Fruit fly (Drosophila melanogaster): Measurements from ENCODE around the gene gammaTub23C.

The gammaTub23C gene

DNA sequence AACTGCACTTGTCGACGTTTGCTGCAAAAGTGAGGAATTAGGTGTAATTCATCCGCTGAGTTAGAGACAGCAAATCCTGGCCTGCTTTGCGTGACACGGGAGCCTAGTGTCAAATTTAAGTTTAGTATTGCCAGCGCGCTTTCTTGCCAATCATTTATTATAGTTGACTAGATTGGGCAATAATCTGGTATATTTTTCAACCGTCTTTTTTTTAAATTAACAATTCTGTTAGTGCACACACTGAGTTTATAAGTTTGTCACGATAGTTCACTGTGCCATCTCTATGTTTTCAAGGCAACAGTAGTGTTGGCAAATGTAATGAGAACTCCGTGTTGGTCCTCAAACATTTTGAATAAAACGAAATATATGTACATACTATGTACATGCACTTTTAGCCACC is 4.1 kb downstream of the gammaTub23C start, which contains the start of the genes CG9641 and CG3165 (continued):
- TF ChIP-seq Blimp-1 (GFP tag; optimal IDR thresholded peaks at IDR 0.05) (no peak), CG11762 (GFP tag; optimal IDR thresholded peaks at IDR 0.05; ENCODE audit: insufficient read depth) (peak; percentile 72)

DNA sequence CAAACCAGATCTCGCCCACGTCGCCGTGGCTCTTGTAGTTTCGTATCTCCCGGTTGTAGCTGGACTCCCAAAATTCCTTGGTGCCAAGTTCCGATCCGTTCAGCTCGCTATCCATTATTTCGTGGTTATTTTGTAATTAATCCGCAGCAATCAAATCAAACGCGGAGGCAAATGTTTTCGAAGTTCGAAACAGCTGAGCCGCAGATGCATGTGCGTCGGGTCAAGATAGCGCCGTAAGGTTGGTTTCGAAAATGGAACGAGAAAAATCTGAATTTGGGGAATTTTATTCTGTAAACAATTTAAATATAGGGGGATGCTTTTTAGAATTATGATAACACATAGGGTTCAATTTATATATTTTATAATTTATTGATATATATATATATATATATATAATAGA is 6.4 kb downstream of the gammaTub23C start, which contains the start of gene CG9643:
CG9643 (minus strand) TSS at position 198 of the 400 bp plus-strand sequence.
- no peak for TF ChIP-seq CG16779 (tag; optimal IDR thresholded peaks at IDR 0.05)
- no peak for TF ChIP-seq CG6276 (GFP tag; optimal IDR thresholded peaks at IDR 0.05)
- no peak for TF ChIP-seq Ets21C (GFP tag; optimal IDR thresholded peaks at IDR 0.05)
- no peak for TF ChIP-seq CG3919 (GFP tag; optimal IDR thresholded peaks at IDR 0.05)

DNA sequence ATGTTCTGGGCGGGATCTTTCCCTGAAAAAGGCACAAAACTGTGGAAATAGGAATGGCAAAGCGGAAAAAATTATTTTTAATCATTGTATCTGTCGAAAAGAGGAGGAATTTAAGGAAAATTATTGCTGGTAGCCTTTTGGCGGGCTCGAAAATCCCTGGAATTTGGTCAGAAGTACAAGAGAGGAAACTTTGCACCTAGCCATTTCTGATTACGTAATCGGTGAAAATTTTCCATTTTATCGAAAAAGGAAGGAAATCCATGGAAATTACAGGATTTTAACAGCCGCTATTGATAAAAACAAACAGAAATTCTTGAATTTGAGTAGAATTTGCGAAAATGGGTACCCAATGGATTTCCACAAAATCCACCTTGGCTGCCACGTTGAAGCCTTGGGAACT is 14.1 kb downstream of the gammaTub23C start:
- TF ChIP-seq Sox15 (GFP tag; optimal IDR thresholded peaks at IDR 0.05) (no peak), CG4318 (GFP tag; optimal IDR thresholded peaks at IDR 0.05) (no peak), net (GFP tag; optimal IDR thresholded peaks at IDR 0.05) (no peak)

DNA sequence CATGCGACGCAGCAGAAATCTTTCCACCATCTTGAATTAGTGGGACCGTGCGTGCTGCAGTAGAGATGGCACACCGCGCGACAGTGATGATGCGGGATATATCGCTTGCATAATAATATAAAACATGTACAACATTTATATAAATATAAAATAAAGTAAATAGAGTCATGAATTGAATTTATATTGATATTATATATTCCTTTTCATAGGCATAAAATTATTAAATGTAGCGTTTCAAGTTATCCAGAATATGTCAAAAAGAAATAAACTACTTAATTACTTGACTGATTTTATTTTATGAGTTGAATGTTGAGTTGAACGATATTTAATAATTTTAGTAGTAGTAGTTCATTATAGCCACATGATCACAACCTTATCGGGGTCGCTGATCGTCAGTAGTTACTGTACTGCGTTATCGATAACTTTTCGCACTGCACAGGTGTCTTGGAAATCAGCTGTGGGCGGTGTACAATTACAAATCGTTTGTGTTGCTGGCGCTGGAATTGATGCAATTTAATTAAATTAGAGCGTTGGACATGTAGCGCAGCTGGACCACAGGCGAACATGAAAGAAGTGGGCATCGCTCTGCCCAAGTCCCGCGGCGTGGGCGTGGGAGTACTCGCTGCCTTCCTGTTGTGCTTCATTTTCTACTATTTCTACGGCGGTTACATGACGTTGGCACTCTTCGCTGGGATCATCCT is 15.1 kb downstream of the gammaTub23C start, which contains the start of the genes Chd1 and Bem46:
Chd1 (minus strand) TSS at position 43 of the 701 bp plus-strand sequence.
Bem46 (plus strand) TSS at position 436 of the 701 bp plus-strand sequence.
- TF ChIP-seq Eip93F (GFP tag; optimal IDR thresholded peaks at IDR 0.05), result no peak
- TF ChIP-seq Sox14 (GFP tag; optimal IDR thresholded peaks at IDR 0.05), result no peak
- TF ChIP-seq acj6 (GFP tag; optimal IDR thresholded peaks at IDR 0.05), result peak; percentile 88
- no peak for TF ChIP-seq achi (GFP tag; optimal IDR thresholded peaks at IDR 0.05)
- peak; percentile 89 for TF ChIP-seq eg (GFP tag; IDR thresholded peaks at IDR 0.05)
- peak; percentile 78 for TF ChIP-seq Ets96B (tag; optimal IDR thresholded peaks at IDR 0.05)
- no peak for TF ChIP-seq svp (GFP tag)
- TF ChIP-seq OdsH (GFP tag; optimal IDR thresholded peaks at IDR 0.05), result no peak
- peak; percentile 61 for TF ChIP-seq CG8119 (GFP tag; IDR thresholded peaks at IDR 0.05)
- TF ChIP-seq cyc (GFP tag; optimal IDR thresholded peaks at IDR 0.05), result peak; percentile 85
- no peak for TF ChIP-seq CG16779 (tag; optimal IDR thresholded peaks at IDR 0.05)
- TF ChIP-seq CG9139 (GFP tag; optimal IDR thresholded peaks at IDR 0.05), result no peak
- no peak for TF ChIP-seq Smox (GFP tag; optimal IDR thresholded peaks at IDR 0.05)
- no peak for TF ChIP-seq ss (GFP tag; optimal IDR thresholded peaks at IDR 0.05)
- TF ChIP-seq CG11762 (GFP tag; optimal IDR thresholded peaks at IDR 0.05; ENCODE audit: insufficient read depth), result peak; percentile 72
- no peak for TF ChIP-seq Met (GFP tag; optimal IDR thresholded peaks at IDR 0.05)
- no peak for TF ChIP-seq pdm3 (GFP tag; optimal IDR thresholded peaks at IDR 0.05)
- no peak for TF ChIP-seq vri (GFP tag; optimal IDR thresholded peaks at IDR 0.05)
- no peak for TF ChIP-seq Hr39 (GFP tag; optimal IDR thresholded peaks at IDR 0.05)
- TF ChIP-seq spab (GFP tag; optimal IDR thresholded peaks at IDR 0.05), result no peak
- TF ChIP-seq CG10631 (GFP tag; optimal IDR thresholded peaks at IDR 0.05), result no peak
- peak; percentile 83 for TF ChIP-seq CG34406 (GFP tag; optimal IDR thresholded peaks at IDR 0.05)
- TF ChIP-seq CG1621 (tag; optimal IDR thresholded peaks at IDR 0.05), result peak; percentile 68
- TF ChIP-seq Eip75B (GFP tag; optimal IDR thresholded peaks at IDR 0.05), result no peak
- TF ChIP-seq CG6792 (GFP tag; optimal IDR thresholded peaks at IDR 0.05), result peak; percentile 82
- no peak for TF ChIP-seq Hr4 (GFP tag; optimal IDR thresholded peaks at IDR 0.05)
- TF ChIP-seq Eip78C (GFP tag), result no peak
- no peak for TF ChIP-seq CG3919 (GFP tag; optimal IDR thresholded peaks at IDR 0.05)
- TF ChIP-seq topi (GFP tag; optimal IDR thresholded peaks at IDR 0.05), result no peak
- no peak for TF ChIP-seq CG7368 (GFP tag; optimal IDR thresholded peaks at IDR 0.05)
- peak in 1 of 2 experiments; percentile 69 for TF ChIP-seq salr (GFP tag; optimal IDR thresholded peaks at IDR 0.05)
- peak; percentile 90 for TF ChIP-seq CG31627 (GFP tag; optimal IDR thresholded peaks at IDR 0.05)
- peak; percentile 88 for TF ChIP-seq CG3032 (tag; optimal IDR thresholded peaks at IDR 0.05)
- TF ChIP-seq Gug (GFP tag; IDR thresholded peaks at IDR 0.05), result peak; percentile 75
- no peak for TF ChIP-seq CG32006 (GFP tag; optimal IDR thresholded peaks at IDR 0.05)
- no peak for TF ChIP-seq Sox102F (GFP tag; optimal IDR thresholded peaks at IDR 0.05)
- TF ChIP-seq fkh (GFP tag; optimal IDR thresholded peaks at IDR 0.05), result no peak
- peak; percentile 70 for TF ChIP-seq dac (GFP tag; optimal IDR thresholded peaks at IDR 0.05)
- TF ChIP-seq CG4318 (GFP tag; optimal IDR thresholded peaks at IDR 0.05), result no peak
- no peak for TF ChIP-seq Blimp-1 (GFP tag; optimal IDR thresholded peaks at IDR 0.05)

Data from whole organism, prepupa.